Worm (Caenorhabditis elegans) whole organism, mixed stage, embryonic: ENCODE results near the gene srz-70.

Source experiments
- M03D4.4 ChIP-seq: sonication (generic microtip); optimal IDR thresholded peaks from 2 replicates; lab custom pipeline; 2017; ENCODE audit warnings: mild to moderate bottlenecking, missing genetic modification characterization, missing compliant biosample characterization
- bed-3 ChIP-seq: fragments of 200-800 bp; sonication (Bioruptor generic); optimal IDR thresholded peaks from 3 replicates; lab custom pipeline; 2018; ENCODE audit warnings: mild to moderate bottlenecking, missing genetic modification characterization, moderate library complexity, missing compliant biosample characterization
- blmp-1 ChIP-seq: fragments of 150-350 bp; optimal IDR thresholded peaks from 2 replicates; lab custom pipeline; 2014; ENCODE audit warnings: missing biosample characterization, missing genetic modification characterization
- ceh-39 ChIP-seq: fragments of 150-350 bp; optimal IDR thresholded peaks from 2 replicates; lab custom pipeline; 2014; ENCODE audit warnings: missing biosample characterization, missing genetic modification characterization
- ceh-43 ChIP-seq: fragments of 200-800 bp; sonication (Bioruptor generic); optimal IDR thresholded peaks from 2 replicates; lab custom pipeline; 2018; ENCODE audit warnings: mild to moderate bottlenecking, missing genetic modification characterization, moderate library complexity, missing compliant biosample characterization
- ces-1 ChIP-seq: fragments of 150-350 bp; optimal IDR thresholded peaks from 2 replicates; lab custom pipeline; 2014; ENCODE audit warnings: missing biosample characterization, missing genetic modification reagents, missing genetic modification characterization
- cnd-1 ChIP-seq: fragments of 200-800 bp; sonication (Bioruptor generic); optimal IDR thresholded peaks from 2 replicates; lab custom pipeline; 2018; ENCODE audit warnings: mild to moderate bottlenecking, missing genetic modification characterization, missing compliant biosample characterization
- elt-1 ChIP-seq: sonication (generic microtip); optimal IDR thresholded peaks from 2 replicates; lab custom pipeline; 2017; ENCODE audit warnings: missing genetic modification characterization, mild to moderate bottlenecking, missing compliant biosample characterization, antibody characterized with exemption, moderate library complexity, borderline replicate concordance; ENCODE audit not compliant: insufficient read depth
- elt-3 ChIP-seq: fragments of 150-350 bp; optimal IDR thresholded peaks from 2 replicates; lab custom pipeline; 2014; ENCODE audit warnings: missing biosample characterization, missing genetic modification characterization
- flh-1 ChIP-seq: fragments of 200-800 bp; sonication (Bioruptor generic); optimal IDR thresholded peaks from 2 replicates; lab custom pipeline; 2018; ENCODE audit warnings: mild to moderate bottlenecking, missing genetic modification characterization, moderate library complexity, missing compliant biosample characterization
- ham-2 ChIP-seq: fragments of 200-800 bp; sonication (Bioruptor generic); optimal IDR thresholded peaks from 2 replicates; lab custom pipeline; 2018; ENCODE audit warnings: mild to moderate bottlenecking, missing genetic modification characterization, missing compliant biosample characterization
- hlh-1 ChIP-seq: fragments of 150-350 bp; optimal IDR thresholded peaks from 2 replicates; lab custom pipeline; 2014; ENCODE audit warnings: missing biosample characterization, missing genetic modification reagents, missing genetic modification characterization
- lin-13 ChIP-seq: fragments of 150-350 bp; optimal IDR thresholded peaks from 2 replicates; lab custom pipeline; 2014; ENCODE audit warnings: missing biosample characterization, missing genetic modification characterization
- lin-32 ChIP-seq: fragments of 200-800 bp; sonication (Bioruptor generic); optimal IDR thresholded peaks from 2 replicates; lab custom pipeline; 2018; ENCODE audit warnings: mild to moderate bottlenecking, missing genetic modification characterization, missing compliant biosample characterization
- lsy-2 ChIP-seq: fragments of 150-350 bp; optimal IDR thresholded peaks from 2 replicates; lab custom pipeline; 2014; ENCODE audit warnings: missing biosample characterization, missing genetic modification characterization
- mab-5 ChIP-seq: fragments of 150-350 bp; optimal IDR thresholded peaks from 2 replicates; lab custom pipeline; 2014; ENCODE audit warnings: missing biosample characterization, missing genetic modification characterization
- mep-1 ChIP-seq: fragments of 150-350 bp; optimal IDR thresholded peaks from 2 replicates; lab custom pipeline; 2017; ENCODE audit warnings: missing biosample characterization, missing genetic modification reagents, missing genetic modification characterization, inconsistent platforms
- nhr-12 ChIP-seq: fragments of 150-350 bp; optimal IDR thresholded peaks from 2 replicates; lab custom pipeline; 2014; ENCODE audit warnings: missing biosample characterization, missing genetic modification characterization
- nhr-2 ChIP-seq: fragments of 150-350 bp; optimal IDR thresholded peaks from 2 replicates; lab custom pipeline; 2014; ENCODE audit warnings: missing biosample characterization, missing genetic modification characterization
- nhr-237 ChIP-seq: fragments of 150-350 bp; optimal IDR thresholded peaks from 2 replicates; lab custom pipeline; 2014; ENCODE audit warnings: missing biosample characterization, missing genetic modification characterization
- nhr-28 ChIP-seq: fragments of 150-350 bp; optimal IDR thresholded peaks from 2 replicates; lab custom pipeline; 2014; ENCODE audit warnings: missing biosample characterization, missing genetic modification characterization
- nhr-76 ChIP-seq: sonication (generic microtip); optimal IDR thresholded peaks from 2 replicates; lab custom pipeline; 2017; ENCODE audit warnings: missing biosample characterization, missing genetic modification characterization
- sem-2 ChIP-seq: fragments of 200-800 bp; sonication (Bioruptor generic); optimal IDR thresholded peaks from 2 replicates; lab custom pipeline; 2018; ENCODE audit warnings: mild to moderate bottlenecking, missing genetic modification characterization, missing compliant biosample characterization
- sptf-1 ChIP-seq: sonication (generic microtip); optimal IDR thresholded peaks from 2 replicates; lab custom pipeline; 2017; ENCODE audit warnings: mild to moderate bottlenecking, missing genetic modification characterization, moderate library complexity, missing compliant biosample characterization
- tbx-8 ChIP-seq: fragments of 200-800 bp; sonication (Bioruptor generic); optimal IDR thresholded peaks from 2 replicates; lab custom pipeline; 2018; ENCODE audit warnings: mild to moderate bottlenecking, missing genetic modification characterization, moderate library complexity, missing compliant biosample characterization
- unc-120 ChIP-seq: sonication (generic microtip); optimal IDR thresholded peaks from 2 replicates; lab custom pipeline; 2017; ENCODE audit warnings: missing genetic modification characterization, missing compliant biosample characterization; ENCODE audit not compliant: poor library complexity, severe bottlenecking
- unc-39 ChIP-seq: fragments of 150-350 bp; optimal IDR thresholded peaks from 2 replicates; lab custom pipeline; 2014; ENCODE audit warnings: missing biosample characterization, missing genetic modification characterization
- unc-62 ChIP-seq: fragments of 150-350 bp; optimal IDR thresholded peaks from 2 replicates; lab custom pipeline; 2014; ENCODE audit warnings: missing biosample characterization, missing genetic modification reagents, missing genetic modification characterization
- ztf-11 ChIP-seq: fragments of 150-350 bp; optimal IDR thresholded peaks from 2 replicates; lab custom pipeline; 2014; ENCODE audit warnings: missing biosample characterization, missing genetic modification characterization

Gene srz-70

ce11 chrIV:3452516-3452915 lies 26.3 kb downstream of the srz-70 start:
- TF ChIP-seq sem-2 (GFP tag; lab: Kevin White, UChicago) (no peak), hlh-1 (tag; lab: Kevin White, UChicago) (no peak), nhr-12 (no peak), ztf-11 (no peak), elt-1 (tag; lab: Kevin White, UChicago) (no peak), cnd-1 (tag; lab: Kevin White, UChicago) (no peak), unc-120 (tag; lab: Kevin White, UChicago) (no peak), lin-32 (GFP tag; lab: Kevin White, UChicago) (no peak), ham-2 (GFP tag; lab: Kevin White, UChicago) (no peak), nhr-76 (no peak), lin-13 (tag; lab: Kevin White, UChicago) (no peak), mep-1 (tag; lab: Kevin White, UChicago) (no peak), flh-1 (GFP tag; lab: Kevin White, UChicago) (no peak), M03D4.4 (no peak), nhr-2 (no peak), mab-5 (no peak), elt-3 (tag; lab: Kevin White, UChicago) (no peak), ceh-43 (GFP tag; lab: Kevin White, UChicago) (no peak), bed-3 (no peak), lsy-2 (tag; lab: Kevin White, UChicago) (no peak)

- TF ChIP-seq ces-1 (GFP tag; lab: Kevin White, UChicago) (no peak), nhr-237 (tag; lab: Kevin White, UChicago) (no peak), unc-120 (tag; lab: Kevin White, UChicago) (no peak)
Measured at ce11 chrIV:3447350-3447749, 31.5 kb downstream of the srz-70 start.

ce11 chrIV:3444614-3445013 lies 34.2 kb downstream of the srz-70 start, which contains the start of gene F58E2.5:
Gene F58E2.5, plus strand, starts transcription at chrIV:3444914.
- no peak for TF ChIP-seq elt-1 (tag; lab: Kevin White, UChicago)
- no peak for TF ChIP-seq cnd-1 (tag; lab: Kevin White, UChicago)

- no peak for TF ChIP-seq nhr-12
- TF ChIP-seq lin-32 (GFP tag; lab: Kevin White, UChicago), result no peak
- no peak for TF ChIP-seq flh-1 (GFP tag; lab: Kevin White, UChicago)
- no peak for TF ChIP-seq ceh-39 (tag; lab: Kevin White, UChicago)
- no peak for TF ChIP-seq sptf-1 (tag; lab: Kevin White, UChicago)
- TF ChIP-seq ham-2 (GFP tag; lab: Kevin White, UChicago), result no peak
- TF ChIP-seq lin-13 (tag; lab: Kevin White, UChicago), result no peak
- TF ChIP-seq nhr-237 (tag; lab: Kevin White, UChicago), result no peak
Measured at ce11 chrIV:3444101-3444500, 34.7 kb downstream of the srz-70 start, which contains the start of gene F09D12.2. Gene F09D12.2, minus strand, starts transcription at chrIV:3444201.

ce11 chrIV:3442513-3442912 lies 36.3 kb downstream of the srz-70 start:
- TF ChIP-seq nhr-28 (tag; lab: Kevin White, UChicago) (no peak), bed-3 (no peak), cnd-1 (tag; lab: Kevin White, UChicago) (no peak), ztf-11 (no peak)

- TF ChIP-seq lin-32 (GFP tag; lab: Kevin White, UChicago) (no peak), unc-62 (no peak), unc-39 (tag; lab: Kevin White, UChicago) (no peak), tbx-8 (GFP tag; lab: Kevin White, UChicago) (no peak), blmp-1 (no peak), ztf-11 (no peak)
Measured at ce11 chrIV:3440848-3441247, 38.0 kb downstream of the srz-70 start, which contains the start of gene grd-10. Gene grd-10, plus strand, starts transcription at chrIV:3441055.
